Fruit fly (Drosophila melanogaster) whole organism, wandering third instar larva: Measurements from ENCODE around the gene knk.

Source experiments
- Abd-B ChIP-seq: fragments of >200 bp; optimal IDR thresholded peaks from 2 replicates; lab custom pipeline; 2017; ENCODE audit warnings: missing biosample characterization, missing genetic modification characterization
- Dfd ChIP-seq: fragments of >200 bp; optimal IDR thresholded peaks from 2 replicates; lab custom pipeline; 2017; ENCODE audit warnings: missing biosample characterization, missing genetic modification characterization
- N ChIP-seq: fragments of >200 bp; optimal IDR thresholded peaks from 2 replicates; lab custom pipeline; 2018; ENCODE audit warnings: missing biosample characterization, missing external identifiers, missing genetic modification characterization
- OdsH ChIP-seq: fragments of 200-800 bp; sonication (Bioruptor generic); optimal IDR thresholded peaks from 2 replicates; lab custom pipeline; 2016; ENCODE audit warnings: missing biosample characterization, mild to moderate bottlenecking, missing genetic modification characterization
- br ChIP-seq: fragments of 200-800 bp; sonication (Bioruptor generic); optimal IDR thresholded peaks from 2 replicates; lab custom pipeline; 2016; ENCODE audit warnings: missing biosample characterization, missing genetic modification characterization
- psq ChIP-seq: fragments of 200-800 bp; sonication (Bioruptor generic); optimal IDR thresholded peaks from 3 replicates; lab custom pipeline; 2017; ENCODE audit warnings: missing biosample characterization, mild to moderate bottlenecking, missing genetic modification characterization, moderate library complexity

- TF ChIP-seq br (no peak), psq (GFP tag; lab: Kevin White, UChicago) (no peak), Dfd (GFP tag; lab: Kevin White, UChicago) (no peak), OdsH (GFP tag; lab: Kevin White, UChicago) (peak; percentile 6), N (peak; percentile 22), Abd-B (GFP tag; lab: Kevin White, UChicago) (no peak)
Measured at dm6 chr3R:10080699-10081098, 44.8 kb downstream of the knk start.
